Worm (Caenorhabditis elegans) whole organism, L1 larva: ENCODE results near the gene sec-23.

ENCODE experiments used
- ceh-82 ChIP-seq, 3 experiments: fragments of 150-350 bp in 1 of 3; sonication (generic microtip) in 2 of 3; optimal IDR thresholded peaks; 2 replicates each; lab custom pipeline; 2014 to 2017; ENCODE audit warnings: missing biosample characterization in 3 of 3, missing genetic modification characterization in 3 of 3
- fos-1 ChIP-seq: fragments of 150-350 bp; optimal IDR thresholded peaks from 2 replicates; lab custom pipeline; 2014; ENCODE audit warnings: missing biosample characterization, missing genetic modification characterization
- hlh-4 ChIP-seq: sonication (generic microtip); optimal IDR thresholded peaks from 2 replicates; lab custom pipeline; 2016; ENCODE audit warnings: mild to moderate bottlenecking, missing genetic modification characterization, missing compliant biosample characterization
- lin-13 ChIP-seq: fragments of 150-350 bp; optimal IDR thresholded peaks from 2 replicates; lab custom pipeline; 2014; ENCODE audit warnings: missing biosample characterization, missing genetic modification reagents, missing genetic modification characterization
- nhr-12 ChIP-seq: sonication (generic microtip); optimal IDR thresholded peaks from 2 replicates; lab custom pipeline; 2017; ENCODE audit warnings: missing biosample characterization, missing genetic modification characterization
- snu-23 ChIP-seq: sonication (generic microtip); optimal IDR thresholded peaks from 2 replicates; lab custom pipeline; 2016; ENCODE audit warnings: missing genetic modification characterization, missing compliant biosample characterization
- sptf-1 ChIP-seq: fragments of 150-350 bp; optimal IDR thresholded peaks from 2 replicates; lab custom pipeline; 2014; ENCODE audit warnings: missing biosample characterization, missing genetic modification characterization
- sup-37 ChIP-seq: fragments of 200-800 bp; sonication (Bioruptor generic); optimal IDR thresholded peaks from 2 replicates; lab custom pipeline; 2018; ENCODE audit warnings: mild to moderate bottlenecking, missing genetic modification characterization, missing compliant biosample characterization
- swsn-7 ChIP-seq: sonication (generic microtip); optimal IDR thresholded peaks from 2 replicates; lab custom pipeline; 2016; ENCODE audit warnings: missing genetic modification characterization, missing compliant biosample characterization
- unc-62 ChIP-seq: fragments of 150-350 bp; optimal IDR thresholded peaks from 2 replicates; lab custom pipeline; 2014; ENCODE audit warnings: missing biosample characterization, missing genetic modification reagents, missing genetic modification characterization
- unc-98 ChIP-seq: fragments of 200-800 bp; sonication (Bioruptor generic); IDR thresholded peaks from 2 replicates; pipeline ENCODE4 v1.3.6; 2022; ENCODE audit warnings: missing genetic modification characterization, missing compliant biosample characterization

- TF ChIP-seq hlh-4 (tag; lab: Kevin White, UChicago) (no peak), swsn-7 (no peak), sptf-1 (tag; lab: Kevin White, UChicago) (no peak), lin-13 (GFP tag; lab: Kevin White, UChicago) (no peak), sup-37 (no peak), nhr-12 (tag; lab: Kevin White, UChicago) (no peak), fos-1 (tag; lab: Kevin White, UChicago) (no peak), ceh-82 (tag; optimal IDR thresholded peaks at IDR 0.05; lab: Kevin White, UChicago) (no peak), unc-98 (GFP tag; lab: Robert Waterston, UW) (no peak), unc-62 (GFP tag; lab: Kevin White, UChicago) (no peak), snu-23 (GFP tag; lab: Kevin White, UChicago) (no peak)
Measured at ce11 chrV:20120623-20121165, 29.6 kb downstream of the sec-23 start, which contains the start of gene ncx-1.
